Fruit fly (Drosophila melanogaster): ENCODE results near the gene Tengl2.

DNA sequence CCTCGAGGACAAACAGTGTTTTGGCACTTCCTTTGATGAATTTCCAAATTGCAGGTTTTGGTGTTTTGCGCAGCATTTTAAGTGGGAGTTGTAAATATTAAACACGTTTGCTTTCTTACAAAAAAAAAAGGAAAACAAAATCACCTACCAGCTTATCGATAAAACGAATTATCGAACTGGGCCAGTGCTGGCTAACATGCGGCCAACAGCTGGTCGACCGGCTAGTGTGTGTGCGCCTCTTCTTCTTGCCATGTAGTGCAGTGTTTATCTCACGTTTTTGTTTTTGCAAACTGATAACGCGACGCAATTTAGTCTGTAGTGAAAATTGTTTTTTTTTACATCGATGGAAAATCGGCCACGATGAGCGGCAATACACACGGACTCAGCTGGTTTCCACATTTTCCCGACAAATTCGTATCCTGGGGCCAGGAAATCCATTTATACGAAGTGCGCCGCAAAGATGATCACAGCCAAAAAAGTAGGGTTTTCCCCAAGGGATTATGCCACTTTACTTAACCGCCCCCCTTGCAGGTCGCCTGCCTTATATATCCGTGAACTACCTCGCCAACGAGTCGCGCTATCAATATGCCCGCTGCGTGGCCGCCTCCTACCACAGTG is 22.0 kb downstream of the Tengl2 start, which contains the start of the genes CG15386, CG42371 and mio:
- TF ChIP-seq CG1620 (GFP tag; optimal IDR thresholded peaks at IDR 0.05) (peak; percentile 32), CG12768 (GFP tag; optimal IDR thresholded peaks at IDR 0.05) (peak; percentile 27), CG7045 (GFP tag; optimal IDR thresholded peaks at IDR 0.05) (no peak), CG11617 (GFP tag; optimal IDR thresholded peaks at IDR 0.05) (peak; percentile 74), tj (GFP tag; optimal IDR thresholded peaks at IDR 0.05) (peak; percentile 38)
